Worm (Caenorhabditis elegans) whole organism, L1 larva: ENCODE results near the gene T04C12.11.
A peak's percentile ranks its signal among the peaks of the same experiment; 100 is the strongest.

ENCODE experiments used
- C34B4.2 ChIP-seq: sonication (generic microtip); optimal IDR thresholded peaks from 2 replicates; lab custom pipeline; 2017; ENCODE audit warnings: mild to moderate bottlenecking, missing genetic modification characterization, missing compliant biosample characterization
- alr-1 ChIP-seq: fragments of 200-800 bp; sonication (Bioruptor generic); optimal IDR thresholded peaks from 2 replicates; lab custom pipeline; 2018; ENCODE audit warnings: borderline replicate concordance, mild to moderate bottlenecking, missing genetic modification characterization, missing compliant biosample characterization
- ama-1 ChIP-seq: fragments of 150-350 bp; optimal IDR thresholded peaks from 2 replicates; lab custom pipeline; 2014
- blmp-1 ChIP-seq: fragments of 150-350 bp; optimal IDR thresholded peaks from 2 replicates; lab custom pipeline; 2014; ENCODE audit warnings: missing biosample characterization, missing genetic modification characterization
- ceh-82 ChIP-seq, 3 experiments: fragments of 150-350 bp in 1 of 3; sonication (generic microtip) in 2 of 3; optimal IDR thresholded peaks; 2 replicates each; lab custom pipeline; 2014 to 2017; ENCODE audit warnings: missing biosample characterization in 3 of 3, missing genetic modification characterization in 3 of 3
- dsc-1 ChIP-seq: sonication (generic microtip); optimal IDR thresholded peaks from 2 replicates; lab custom pipeline; 2016; ENCODE audit warnings: mild to moderate bottlenecking, missing genetic modification characterization, missing compliant biosample characterization
- efl-1 ChIP-seq, 4 experiments: fragments of 150-350 bp; optimal IDR thresholded peaks in 3 of 4; peaks in 1 of 4; 1 replicate in 1 of 4; 2 replicates in 3 of 4; lab custom pipeline; 2014; ENCODE audit warnings: missing biosample characterization in 2 of 4, missing genetic modification characterization in 2 of 4, missing genetic modification reagents in 2 of 4
- elt-2 ChIP-seq: sonication (generic microtip); optimal IDR thresholded peaks from 2 replicates; lab custom pipeline; 2016; ENCODE audit warnings: missing genetic modification characterization, mild to moderate bottlenecking, inconsistent platforms, missing compliant biosample characterization, missing genetic modification reagents
- fkh-4 ChIP-seq: sonication (generic microtip); optimal IDR thresholded peaks from 2 replicates; lab custom pipeline; 2016; ENCODE audit warnings: missing compliant biosample characterization, missing genetic modification characterization, borderline replicate concordance
- fkh-8 ChIP-seq: sonication (generic microtip); optimal IDR thresholded peaks from 2 replicates; lab custom pipeline; 2016; ENCODE audit warnings: mild to moderate bottlenecking, missing genetic modification characterization, missing compliant biosample characterization
- fos-1 ChIP-seq: fragments of 150-350 bp; optimal IDR thresholded peaks from 2 replicates; lab custom pipeline; 2014; ENCODE audit warnings: missing biosample characterization, missing genetic modification characterization
- grh-1 ChIP-seq: fragments of 200-800 bp; sonication (Bioruptor generic); IDR thresholded peaks from 2 replicates; pipeline ENCODE4 v1.3.6; 2022; ENCODE audit warnings: missing genetic modification reagents, missing genetic modification characterization, missing compliant biosample characterization
- jun-1 ChIP-seq: fragments of 150-350 bp; optimal IDR thresholded peaks from 2 replicates; lab custom pipeline; 2014; ENCODE audit warnings: missing biosample characterization, missing genetic modification reagents, missing genetic modification characterization
- lin-13 ChIP-seq: fragments of 150-350 bp; optimal IDR thresholded peaks from 2 replicates; lab custom pipeline; 2014; ENCODE audit warnings: missing biosample characterization, missing genetic modification reagents, missing genetic modification characterization
- lin-14 ChIP-seq: fragments of 200-800 bp; sonication (Bioruptor generic); optimal IDR thresholded peaks from 2 replicates; lab custom pipeline; 2018; ENCODE audit warnings: mild to moderate bottlenecking, missing genetic modification characterization, moderate library complexity, missing compliant biosample characterization
- lin-15B ChIP-seq: fragments of 150-350 bp; sonication (generic microtip); optimal IDR thresholded peaks from 3 replicates; lab custom pipeline; 2014; ENCODE audit warnings: missing biosample characterization, missing genetic modification characterization
- lin-35 ChIP-seq, 2 experiments: fragments of 150-350 bp; optimal IDR thresholded peaks; 2 replicates each; lab custom pipeline; 2014; ENCODE audit warnings: missing biosample characterization in 2 of 2, missing genetic modification characterization in 2 of 2, missing genetic modification reagents in 2 of 2
- lsy-2 ChIP-seq, 2 experiments: fragments of 150-350 bp; optimal IDR thresholded peaks; 2 replicates each; lab custom pipeline; 2014; ENCODE audit warnings: missing biosample characterization in 2 of 2, missing genetic modification characterization in 2 of 2
- mdl-1 ChIP-seq, 2 experiments: fragments of 150-350 bp; optimal IDR thresholded peaks; 2 replicates each; lab custom pipeline; 2014 to 2017; ENCODE audit warnings: missing biosample characterization in 2 of 2, missing genetic modification characterization in 2 of 2, inconsistent platforms in 1 of 2
- nhr-11 ChIP-seq: fragments of 150-350 bp; optimal IDR thresholded peaks from 2 replicates; lab custom pipeline; 2014; ENCODE audit warnings: missing biosample characterization, missing genetic modification characterization
- nhr-12 ChIP-seq: sonication (generic microtip); optimal IDR thresholded peaks from 2 replicates; lab custom pipeline; 2017; ENCODE audit warnings: missing biosample characterization, missing genetic modification characterization
- nhr-19 ChIP-seq: fragments of 200-800 bp; sonication (Bioruptor generic); conservative IDR thresholded peaks from 2 replicates; pipeline ENCODE4 v1.3.6; 2022; ENCODE audit warnings: missing genetic modification characterization, missing compliant biosample characterization
- nhr-20 ChIP-seq: sonication (generic microtip); optimal IDR thresholded peaks from 2 replicates; lab custom pipeline; 2016; ENCODE audit warnings: mild to moderate bottlenecking, missing genetic modification characterization, missing compliant biosample characterization
- nhr-237 ChIP-seq: fragments of 150-350 bp; optimal IDR thresholded peaks from 2 replicates; lab custom pipeline; 2014; ENCODE audit warnings: missing biosample characterization, missing genetic modification characterization
- nhr-47 ChIP-seq: sonication (generic microtip); optimal IDR thresholded peaks from 2 replicates; lab custom pipeline; 2016; ENCODE audit warnings: mild to moderate bottlenecking, missing genetic modification characterization, moderate library complexity, missing compliant biosample characterization
- nhr-71 ChIP-seq: sonication (generic microtip); optimal IDR thresholded peaks from 2 replicates; lab custom pipeline; 2016; ENCODE audit warnings: mild to moderate bottlenecking, missing genetic modification characterization, moderate library complexity, missing compliant biosample characterization
- nhr-76 ChIP-seq: sonication (generic microtip); optimal IDR thresholded peaks from 2 replicates; lab custom pipeline; 2017; ENCODE audit warnings: missing biosample characterization, missing genetic modification characterization
- nhr-77 ChIP-seq: fragments of 150-350 bp; optimal IDR thresholded peaks from 2 replicates; lab custom pipeline; 2014; ENCODE audit warnings: missing biosample characterization, missing genetic modification characterization
- pag-3 ChIP-seq: sonication (generic microtip); optimal IDR thresholded peaks from 2 replicates; lab custom pipeline; 2017; ENCODE audit warnings: missing genetic modification characterization, mild to moderate bottlenecking, missing compliant biosample characterization, antibody characterized with exemption, borderline replicate concordance; ENCODE audit not compliant: insufficient read depth
- pax-3 ChIP-seq: fragments of 200-800 bp; sonication (Bioruptor generic); optimal IDR thresholded peaks from 2 replicates; lab custom pipeline; 2018; ENCODE audit warnings: mild to moderate bottlenecking, missing genetic modification characterization, moderate library complexity, missing compliant biosample characterization
- pqm-1 ChIP-seq: sonication (generic microtip); optimal IDR thresholded peaks from 3 replicates; lab custom pipeline; 2017; ENCODE audit warnings: missing biosample characterization, missing genetic modification characterization
- rnt-1 ChIP-seq: sonication (generic microtip); optimal IDR thresholded peaks from 2 replicates; lab custom pipeline; 2016; ENCODE audit warnings: mild to moderate bottlenecking, missing genetic modification characterization, moderate library complexity, missing compliant biosample characterization
- snu-23 ChIP-seq: sonication (generic microtip); optimal IDR thresholded peaks from 2 replicates; lab custom pipeline; 2016; ENCODE audit warnings: missing genetic modification characterization, missing compliant biosample characterization
- sptf-1 ChIP-seq: fragments of 150-350 bp; optimal IDR thresholded peaks from 2 replicates; lab custom pipeline; 2014; ENCODE audit warnings: missing biosample characterization, missing genetic modification characterization
- swsn-7 ChIP-seq: sonication (generic microtip); optimal IDR thresholded peaks from 2 replicates; lab custom pipeline; 2016; ENCODE audit warnings: missing genetic modification characterization, missing compliant biosample characterization
- tbx-2 ChIP-seq: sonication (generic microtip); optimal IDR thresholded peaks from 2 replicates; lab custom pipeline; 2016; ENCODE audit warnings: missing genetic modification characterization, missing compliant biosample characterization
- tlp-1 ChIP-seq: fragments of 150-350 bp; optimal IDR thresholded peaks from 2 replicates; lab custom pipeline; 2014; ENCODE audit warnings: missing biosample characterization, missing genetic modification characterization
- unc-130 ChIP-seq: fragments of 150-350 bp; optimal IDR thresholded peaks from 2 replicates; lab custom pipeline; 2017; ENCODE audit warnings: missing biosample characterization, missing genetic modification characterization, inconsistent platforms
- unc-62 ChIP-seq: fragments of 150-350 bp; optimal IDR thresholded peaks from 2 replicates; lab custom pipeline; 2014; ENCODE audit warnings: missing biosample characterization, missing genetic modification reagents, missing genetic modification characterization
- unc-86 ChIP-seq: sonication (generic microtip); optimal IDR thresholded peaks from 2 replicates; lab custom pipeline; 2016; ENCODE audit warnings: missing genetic modification characterization, missing compliant biosample characterization
- xbp-1 ChIP-seq: sonication (generic microtip); optimal IDR thresholded peaks from 2 replicates; lab custom pipeline; 2016; ENCODE audit warnings: missing genetic modification characterization, missing compliant biosample characterization
- zip-4 ChIP-seq: fragments of 200-800 bp; sonication (Bioruptor generic); optimal IDR thresholded peaks from 2 replicates; lab custom pipeline; 2018; ENCODE audit warnings: mild to moderate bottlenecking, missing genetic modification characterization, moderate library complexity, missing compliant biosample characterization

T04C12.11 gene

ce11 chrV:11082475-11082874, 22.4 kb upstream of the T04C12.11 start (continued):
- TF ChIP-seq lin-13 (GFP tag; lab: Kevin White, UChicago), result peak; percentile 14
- TF ChIP-seq sptf-1 (tag; lab: Kevin White, UChicago), result no peak
- no peak for TF ChIP-seq elt-2 (tag; lab: Kevin White, UChicago)

DNA sequence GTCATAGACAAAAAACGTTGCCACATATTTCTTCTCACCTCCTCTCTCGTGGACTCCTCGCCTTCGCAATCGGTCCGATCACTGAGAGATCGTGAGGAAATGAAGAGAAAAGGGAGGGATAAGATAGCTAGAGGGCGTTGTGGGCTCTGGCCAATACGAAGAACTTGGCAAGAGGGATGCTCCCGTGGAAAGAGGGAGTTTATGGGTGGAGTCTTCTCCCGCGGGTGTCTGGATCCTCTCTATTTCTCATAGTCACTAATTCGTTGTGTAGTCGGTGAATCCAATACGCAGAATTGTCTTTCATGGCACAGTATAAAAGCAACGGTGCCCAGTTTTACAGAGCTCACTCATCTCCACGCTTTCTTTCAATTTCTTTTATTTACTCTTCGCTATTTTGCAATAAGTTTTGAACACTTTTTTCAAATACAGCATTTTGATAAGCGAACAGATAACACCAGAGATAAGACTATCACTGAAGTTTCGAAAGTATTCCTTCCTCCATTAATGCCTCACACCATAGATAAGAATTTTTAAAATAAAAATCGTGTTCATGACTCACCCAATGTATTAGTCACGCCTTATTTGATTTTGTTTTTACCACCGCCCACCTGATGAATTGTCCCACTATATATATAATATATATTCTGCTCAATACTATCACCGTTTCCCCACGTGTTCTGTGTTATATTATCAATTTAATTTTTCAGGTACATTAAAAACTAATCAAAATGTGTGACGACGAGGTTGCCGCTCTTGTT, 20.4 kb upstream of the T04C12.11 start, which contains the start of gene act-1:
Gene act-1 (plus strand): TSS at position 708 of the 758 bp plus-strand sequence.
- peak; percentile 21 for TF ChIP-seq tbx-2 (tag; lab: Kevin White, UChicago)
- TF ChIP-seq fos-1 (tag; lab: Kevin White, UChicago), result no peak
- TF ChIP-seq zip-4, result peak; percentile 14
- no peak for TF ChIP-seq C34B4.2 (tag; lab: Kevin White, UChicago)
- peak in 1 of 2 experiments; percentile 3 for TF ChIP-seq lin-35 (GFP tag; optimal IDR thresholded peaks at IDR 0.05; lab: Kevin White, UChicago)
- TF ChIP-seq efl-1 (optimal IDR thresholded peaks at IDR 0.05; lab: Kevin White, UChicago), result peak in 1 of 2 experiments; percentile 18
- peak in 1 of 2 experiments; percentile 71 for TF ChIP-seq efl-1 (GFP tag; optimal IDR thresholded peaks at IDR 0.05 in 1 of 2; lab: Kevin White, UChicago)
- TF ChIP-seq nhr-11 (tag; lab: Kevin White, UChicago), result peak; percentile 61
- no peak for TF ChIP-seq nhr-12 (tag; lab: Kevin White, UChicago)
- TF ChIP-seq alr-1 (tag; lab: Kevin White, UChicago), result no peak
- no peak for TF ChIP-seq nhr-237
- TF ChIP-seq rnt-1 (tag; lab: Kevin White, UChicago), result peak; percentile 77
- peak; percentile 11 to 51 for TF ChIP-seq lsy-2 (tag; optimal IDR thresholded peaks at IDR 0.05; lab: Kevin White, UChicago)
- TF ChIP-seq pqm-1 (tag; lab: Kevin White, UChicago), result peak; percentile 65
- TF ChIP-seq swsn-7 (tag; lab: Kevin White, UChicago), result peak; percentile 48
- TF ChIP-seq pax-3, result no peak
- peak; percentile 85 for TF ChIP-seq nhr-71 (tag; lab: Kevin White, UChicago)
- peak; percentile 44 for TF ChIP-seq fkh-4 (tag; lab: Kevin White, UChicago)
- peak; percentile 55 for TF ChIP-seq nhr-20 (tag; lab: Kevin White, UChicago)
- TF ChIP-seq unc-62 (GFP tag; lab: Kevin White, UChicago), result no peak
- peak; percentile 21 for TF ChIP-seq nhr-47
- TF ChIP-seq lin-14 (GFP tag; lab: Kevin White, UChicago), result peak; percentile 67
- TF ChIP-seq ama-1, result no peak
- peak; percentile 19 for TF ChIP-seq unc-130
- peak; percentile 79 for TF ChIP-seq nhr-19 (GFP tag; lab: Robert Waterston, UW)
- TF ChIP-seq xbp-1, result peak; percentile 1
- TF ChIP-seq mdl-1 (tag; optimal IDR thresholded peaks at IDR 0.05; lab: Kevin White, UChicago), result peak in 1 of 2 experiments; percentile 12
- TF ChIP-seq sptf-1 (tag; lab: Kevin White, UChicago), result no peak
- peak; percentile 75 for TF ChIP-seq tlp-1 (tag; lab: Kevin White, UChicago)
- peak; percentile 38 for TF ChIP-seq snu-23 (GFP tag; lab: Kevin White, UChicago)
- TF ChIP-seq fkh-8 (tag; lab: Kevin White, UChicago), result no peak
- TF ChIP-seq elt-2 (tag; lab: Kevin White, UChicago), result peak; percentile 86
- TF ChIP-seq ceh-82 (tag; optimal IDR thresholded peaks at IDR 0.05; lab: Kevin White, UChicago), result no peak
- TF ChIP-seq unc-86 (tag; lab: Kevin White, UChicago), result no peak
- peak; percentile 35 for TF ChIP-seq pag-3 (tag; lab: Kevin White, UChicago)
- TF ChIP-seq dsc-1, result peak; percentile 60
- TF ChIP-seq nhr-77 (tag; lab: Kevin White, UChicago), result peak; percentile 50
- TF ChIP-seq, all 84 proteins: peak for 24

- TF ChIP-seq grh-1 (GFP tag; lab: Robert Waterston, UW) (no peak), lin-15B (tag; lab: Kevin White, UChicago) (no peak), xbp-1 (no peak), tbx-2 (tag; lab: Kevin White, UChicago) (no peak), nhr-76 (tag; lab: Kevin White, UChicago) (no peak), blmp-1 (tag; lab: Kevin White, UChicago) (no peak), jun-1 (tag; lab: Kevin White, UChicago) (peak; percentile 66)
Observed at ce11 chrV:11078874-11079273, 18.8 kb upstream of the T04C12.11 start.
